Fruit fly (Drosophila melanogaster) whole organism, embryonic: ENCODE data around the gene CG13699.

ENCODE experiments used
- BEAF-32 ChIP-seq: fragments of 200-800 bp; sonication (Bioruptor generic); optimal IDR thresholded peaks from 3 replicates; lab custom pipeline; 2017; ENCODE audit warnings: missing biosample characterization, missing genetic modification characterization, mild to moderate bottlenecking, moderate library complexity, missing genetic modification reagents
- Bgb ChIP-seq: fragments of 200-800 bp; sonication (Bioruptor generic); IDR thresholded peaks from 2 replicates; pipeline ENCODE4 v1.3.6; 2022; ENCODE audit warnings: missing biosample characterization, missing genetic modification characterization; ENCODE audit not compliant: partially characterized antibody
- CG10209 ChIP-seq: fragments of 200-800 bp; sonication (Bioruptor generic); optimal IDR thresholded peaks from 3 replicates; lab custom pipeline; 2017; ENCODE audit warnings: missing biosample characterization, mild to moderate bottlenecking, missing genetic modification characterization, missing genetic modification reagents
- CG10431 ChIP-seq: fragments of 200-800 bp; sonication (Bioruptor generic); optimal IDR thresholded peaks from 3 replicates; lab custom pipeline; 2018; ENCODE audit warnings: missing biosample characterization, mild to moderate bottlenecking, missing genetic modification characterization
- CG10462 ChIP-seq: fragments of 200-800 bp; sonication (Bioruptor generic); optimal IDR thresholded peaks from 2 replicates; lab custom pipeline; 2016; ENCODE audit warnings: missing biosample characterization, missing genetic modification characterization
- CG12236 ChIP-seq: fragments of 200-800 bp; sonication (Bioruptor generic); optimal IDR thresholded peaks from 2 replicates; lab custom pipeline; 2016; ENCODE audit warnings: missing biosample characterization, missing genetic modification characterization
- CG14014 ChIP-seq: fragments of 200-800 bp; sonication (Bioruptor generic); IDR thresholded peaks from 2 replicates; pipeline ENCODE4 v1.3.6; 2022; ENCODE audit warnings: missing biosample characterization, missing genetic modification characterization
- CG14667 ChIP-seq: fragments of 200-800 bp; sonication (Bioruptor generic); IDR thresholded peaks from 2 replicates; pipeline ENCODE4 v1.3.6; 2022; ENCODE audit warnings: missing biosample characterization, missing genetic modification characterization
- CG15479 ChIP-seq: fragments of 200-800 bp; sonication (Bioruptor generic); optimal IDR thresholded peaks from 3 replicates; lab custom pipeline; 2019; ENCODE audit warnings: missing biosample characterization, mild to moderate bottlenecking, missing genetic modification characterization, moderate library complexity
- CG17385 ChIP-seq: fragments of 200-800 bp; sonication (Bioruptor generic); optimal IDR thresholded peaks from 3 replicates; lab custom pipeline; 2018; ENCODE audit warnings: missing biosample characterization, mild to moderate bottlenecking, missing genetic modification characterization
- CG17912 ChIP-seq: fragments of 200-800 bp; sonication (Bioruptor generic); optimal IDR thresholded peaks from 2 replicates; lab custom pipeline; 2018; ENCODE audit warnings: missing biosample characterization, mild to moderate bottlenecking, missing genetic modification characterization
- CG1832 ChIP-seq: fragments of 200-800 bp; sonication (Bioruptor generic); optimal IDR thresholded peaks from 2 replicates; lab custom pipeline; 2017; ENCODE audit warnings: missing biosample characterization, mild to moderate bottlenecking, missing genetic modification characterization, inconsistent platforms
- CG18476 ChIP-seq: fragments of 200-800 bp; sonication (Bioruptor generic); optimal IDR thresholded peaks from 2 replicates; lab custom pipeline; 2016; ENCODE audit warnings: missing biosample characterization, mild to moderate bottlenecking, missing genetic modification characterization
- CG32532 ChIP-seq: fragments of 200-800 bp; sonication (Bioruptor generic); IDR thresholded peaks from 2 replicates; pipeline ENCODE4 v1.3.6; 2022; ENCODE audit warnings: missing biosample characterization, missing genetic modification characterization
- CG32772 ChIP-seq: fragments of 200-800 bp; sonication (Bioruptor generic); IDR thresholded peaks from 2 replicates; pipeline ENCODE4 v1.3.6; 2022; ENCODE audit warnings: missing biosample characterization, missing genetic modification characterization
- CG34224 ChIP-seq: fragments of 200-800 bp; sonication (Bioruptor generic); IDR thresholded peaks from 3 replicates; pipeline ENCODE4 v1.3.6; 2022; ENCODE audit warnings: missing biosample characterization, missing genetic modification characterization; ENCODE audit not compliant: partially characterized antibody
- CG34422 ChIP-seq: fragments of 200-800 bp; sonication (Bioruptor generic); IDR thresholded peaks from 3 replicates; pipeline ENCODE4 v1.3.6; 2022; ENCODE audit warnings: missing biosample characterization, missing genetic modification characterization
- CG3995 ChIP-seq: fragments of 200-800 bp; sonication (Bioruptor generic); optimal IDR thresholded peaks from 3 replicates; lab custom pipeline; 2016; ENCODE audit warnings: missing biosample characterization, missing genetic modification characterization
- CG4730 ChIP-seq: fragments of 200-800 bp; sonication (Bioruptor generic); IDR thresholded peaks from 2 replicates; pipeline ENCODE4 v1.3.6; 2022; ENCODE audit warnings: missing biosample characterization, missing genetic modification characterization
- CG7839 ChIP-seq: fragments of 200-800 bp; sonication (Bioruptor generic); optimal IDR thresholded peaks from 3 replicates; lab custom pipeline; 2018; ENCODE audit warnings: missing biosample characterization, mild to moderate bottlenecking, missing genetic modification characterization, moderate library complexity
- CG8478 ChIP-seq: fragments of >200 bp; optimal IDR thresholded peaks from 2 replicates; lab custom pipeline; 2018
- CTCF ChIP-seq: fragments of 200-800 bp; sonication (Bioruptor generic); optimal IDR thresholded peaks from 2 replicates; lab custom pipeline; 2017; ENCODE audit warnings: missing biosample characterization, mild to moderate bottlenecking, missing genetic modification characterization, moderate library complexity
- CoRest ChIP-seq: fragments of 200-800 bp; sonication (Bioruptor generic); optimal IDR thresholded peaks from 3 replicates; lab custom pipeline; 2018; ENCODE audit warnings: missing biosample characterization, mild to moderate bottlenecking, missing genetic modification characterization, moderate library complexity
- CrebB ChIP-seq: fragments of 200-800 bp; sonication (Bioruptor generic); optimal IDR thresholded peaks from 3 replicates; lab custom pipeline; 2018; ENCODE audit warnings: missing biosample characterization, mild to moderate bottlenecking, missing genetic modification characterization
- D ChIP-seq, 2 experiments: fragments of 200-800 bp in 1 of 2; fragments of >200 bp in 1 of 2; sonication (Bioruptor generic) in 1 of 2; optimal IDR thresholded peaks; 2 replicates in 1 of 2; 3 replicates in 1 of 2; lab custom pipeline; 2017; ENCODE audit warnings: mild to moderate bottlenecking in 1 of 2, missing biosample characterization in 1 of 2, missing genetic modification characterization in 1 of 2, missing genetic modification reagents in 1 of 2
- E2f2 ChIP-seq: fragments of 200-800 bp; sonication (Bioruptor generic); IDR thresholded peaks from 2 replicates; pipeline ENCODE4 v1.3.6; 2022; ENCODE audit warnings: missing biosample characterization, missing genetic modification characterization
- HmgD ChIP-seq: fragments of 200-800 bp; sonication (Bioruptor generic); optimal IDR thresholded peaks from 3 replicates; lab custom pipeline; 2016; ENCODE audit warnings: missing biosample characterization, missing genetic modification characterization
- Hr78 ChIP-seq, 2 experiments: fragments of 200-800 bp in 1 of 2; fragments of >200 bp in 1 of 2; sonication (Bioruptor generic) in 1 of 2; optimal IDR thresholded peaks; 2 replicates each; lab custom pipeline; 2017 to 2019; ENCODE audit warnings: missing biosample characterization in 2 of 2, missing genetic modification characterization in 2 of 2, mild to moderate bottlenecking in 1 of 2, moderate library complexity in 1 of 2
- MTF-1 ChIP-seq: fragments of 200-800 bp; sonication (Bioruptor generic); optimal IDR thresholded peaks from 2 replicates; lab custom pipeline; 2018; ENCODE audit warnings: missing biosample characterization, mild to moderate bottlenecking, missing genetic modification characterization, borderline replicate concordance
- NFAT ChIP-seq: fragments of 200-800 bp; sonication (Bioruptor generic); IDR thresholded peaks from 2 replicates; pipeline ENCODE4 v1.3.6; 2022; ENCODE audit warnings: missing biosample characterization, missing genetic modification characterization
- NfI ChIP-seq: fragments of 200-800 bp; sonication (Bioruptor generic); optimal IDR thresholded peaks from 3 replicates; lab custom pipeline; 2018; ENCODE audit warnings: missing biosample characterization, mild to moderate bottlenecking, missing genetic modification characterization, moderate library complexity
- Ptx1 ChIP-seq: fragments of 200-800 bp; sonication (Bioruptor generic); IDR thresholded peaks from 2 replicates; pipeline ENCODE4 v1.3.6; 2022; ENCODE audit warnings: missing biosample characterization, missing genetic modification characterization
- Side ChIP-seq: fragments of 200-800 bp; sonication (Bioruptor generic); optimal IDR thresholded peaks from 2 replicates; lab custom pipeline; 2016; ENCODE audit warnings: missing biosample characterization, missing genetic modification characterization
- Sox102F ChIP-seq: fragments of 200-800 bp; sonication (Bioruptor generic); optimal IDR thresholded peaks from 2 replicates; lab custom pipeline; 2018; ENCODE audit warnings: missing biosample characterization, mild to moderate bottlenecking, missing genetic modification characterization, moderate library complexity
- Sry-β ChIP-seq: fragments of 200-800 bp; sonication (Bioruptor generic); optimal IDR thresholded peaks from 2 replicates; lab custom pipeline; 2018; ENCODE audit warnings: missing biosample characterization, mild to moderate bottlenecking, missing genetic modification characterization, moderate library complexity
- Taf1 ChIP-seq: fragments of 200-800 bp; sonication (Bioruptor generic); IDR thresholded peaks from 2 replicates; pipeline ENCODE4 v1.3.6; 2022; ENCODE audit warnings: missing biosample characterization, missing genetic modification characterization
- Usf ChIP-seq: fragments of 200-800 bp; sonication (Bioruptor generic); optimal IDR thresholded peaks from 2 replicates; lab custom pipeline; 2017; ENCODE audit warnings: missing genotype, missing biosample characterization, missing genetic modification characterization
- Xbp1 ChIP-seq: fragments of 200-800 bp; sonication (Bioruptor generic); optimal IDR thresholded peaks from 3 replicates; lab custom pipeline; 2016; ENCODE audit warnings: missing biosample characterization, mild to moderate bottlenecking, missing genetic modification characterization
- ato ChIP-seq: fragments of 200-800 bp; sonication (Bioruptor generic); IDR thresholded peaks from 2 replicates; pipeline ENCODE4 v1.3.6; 2022; ENCODE audit warnings: missing biosample characterization, missing genetic modification characterization; ENCODE audit not compliant: partially characterized antibody
- caup ChIP-seq: fragments of 200-800 bp; sonication (Bioruptor generic); optimal IDR thresholded peaks from 3 replicates; lab custom pipeline; 2017; ENCODE audit warnings: missing biosample characterization, mild to moderate bottlenecking, missing genetic modification characterization, moderate library complexity; ENCODE audit not compliant: severe bottlenecking
- chn ChIP-seq: fragments of 200-800 bp; sonication (Bioruptor generic); optimal IDR thresholded peaks from 2 replicates; lab custom pipeline; 2016; ENCODE audit warnings: missing biosample characterization, missing genetic modification characterization
- fd64A ChIP-seq: fragments of 200-800 bp; sonication (Bioruptor generic); optimal IDR thresholded peaks from 3 replicates; lab custom pipeline; 2018; ENCODE audit warnings: missing biosample characterization, mild to moderate bottlenecking, missing genetic modification characterization
- ftz-f1 ChIP-seq: fragments of 200-800 bp; sonication (Bioruptor generic); optimal IDR thresholded peaks from 2 replicates; lab custom pipeline; 2016; ENCODE audit warnings: missing biosample characterization, missing genetic modification characterization
- her ChIP-seq: fragments of 200-800 bp; sonication (Bioruptor generic); optimal IDR thresholded peaks from 2 replicates; lab custom pipeline; 2016; ENCODE audit warnings: missing biosample characterization, missing genetic modification characterization
- mam ChIP-seq: fragments of 200-800 bp; sonication (Bioruptor generic); optimal IDR thresholded peaks from 3 replicates; lab custom pipeline; 2016; ENCODE audit warnings: missing biosample characterization, missing genetic modification characterization
- salm ChIP-seq: fragments of 200-800 bp; sonication (Bioruptor generic); optimal IDR thresholded peaks from 2 replicates; lab custom pipeline; 2018; ENCODE audit warnings: missing biosample characterization, mild to moderate bottlenecking, missing genetic modification characterization
- slou ChIP-seq: fragments of 200-800 bp; sonication (Bioruptor generic); optimal IDR thresholded peaks from 3 replicates; lab custom pipeline; 2016; ENCODE audit warnings: missing biosample characterization, missing genetic modification characterization
- stc ChIP-seq: fragments of 200-800 bp; sonication (Bioruptor generic); IDR thresholded peaks from 2 replicates; pipeline ENCODE4 v1.3.6; 2022; ENCODE audit warnings: missing biosample characterization, missing genetic modification characterization
- vvl ChIP-seq: fragments of 200-800 bp; sonication (Bioruptor generic); IDR thresholded peaks from 2 replicates; pipeline ENCODE4 v1.3.6; 2022; ENCODE audit warnings: missing biosample characterization, missing genetic modification characterization
- z ChIP-seq: fragments of 200-800 bp; sonication (Bioruptor generic); IDR thresholded peaks from 3 replicates; pipeline ENCODE4 v1.3.6; 2022; ENCODE audit warnings: missing biosample characterization, missing genetic modification characterization
- zen ChIP-seq: fragments of 200-800 bp; sonication (Bioruptor generic); optimal IDR thresholded peaks from 3 replicates; lab custom pipeline; 2018; ENCODE audit warnings: missing biosample characterization, mild to moderate bottlenecking, missing genetic modification characterization, moderate library complexity

Gene CG13699

dm6 chr3L:18203949-18204348 lies 41.6 kb upstream of the CG13699 start (continued):
- no peak for TF ChIP-seq CG14667 (GFP tag; lab: Robert Waterston, UW)
- TF ChIP-seq Usf: peak; percentile 15
- no peak for TF ChIP-seq CG34224 (GFP tag; lab: Robert Waterston, UW)
- TF ChIP-seq Sry-β (GFP tag; lab: Kevin White, UChicago): no peak
- TF ChIP-seq zen (tag; lab: Kevin White, UChicago): peak; percentile 60
- no peak for TF ChIP-seq MTF-1 (GFP tag; lab: Kevin White, UChicago)
- no peak for TF ChIP-seq chn
- TF ChIP-seq CG32772 (GFP tag; lab: Robert Waterston, UW): peak; percentile 46; the same call in 1 of the 2 replicates
- TF ChIP-seq CG3995 (GFP tag; lab: Kevin White, UChicago): no peak
- peak; percentile 33 for TF ChIP-seq CG17385 (GFP tag; lab: Kevin White, UChicago)
- TF ChIP-seq CG12236 (GFP tag; lab: Kevin White, UChicago): no peak
- peak; percentile 70 for TF ChIP-seq CoRest (tag; lab: Kevin White, UChicago)
- TF ChIP-seq mam (GFP tag; lab: Kevin White, UChicago): no peak
- no peak for TF ChIP-seq NfI (GFP tag; lab: Kevin White, UChicago)
- TF ChIP-seq Bgb (GFP tag; lab: Robert Waterston, UW): no peak
- no peak for TF ChIP-seq ftz-f1 (GFP tag; lab: Kevin White, UChicago)
- TF ChIP-seq CG1832 (GFP tag; lab: Kevin White, UChicago): no peak
- no peak for TF ChIP-seq her (GFP tag; lab: Kevin White, UChicago)
- TF ChIP-seq Hr78 (GFP tag; optimal IDR thresholded peaks at IDR 0.05; lab: Kevin White, UChicago): peak in 1 of 2 experiments; percentile 60
- no peak for TF ChIP-seq NFAT
- no peak for TF ChIP-seq CrebB (tag; lab: Kevin White, UChicago)
- TF ChIP-seq CG18476 (GFP tag; lab: Kevin White, UChicago): no peak
- no peak for TF ChIP-seq HmgD (GFP tag; lab: Kevin White, UChicago)
- TF ChIP-seq BEAF-32 (GFP tag; lab: Kevin White, UChicago): no peak
- peak; percentile 11 for TF ChIP-seq CG10431 (GFP tag; lab: Kevin White, UChicago)
- peak; percentile 82 for TF ChIP-seq vvl (GFP tag; lab: Robert Waterston, UW)
- TF ChIP-seq CG10462 (GFP tag; lab: Kevin White, UChicago): no peak
- no peak for TF ChIP-seq Side
- peak; percentile 58 for TF ChIP-seq Ptx1
- peak; percentile 16; the same call in 1 of the 2 replicates for TF ChIP-seq E2f2 (GFP tag; lab: Robert Waterston, UW)
- no peak for TF ChIP-seq ato
- TF ChIP-seq fd64A (GFP tag; lab: Kevin White, UChicago): no peak
- TF ChIP-seq CG15479 (GFP tag; lab: Kevin White, UChicago): no peak
- no peak; the same call in 1 of the 2 replicates for TF ChIP-seq CG4730 (GFP tag; lab: Robert Waterston, UW)
- no peak for TF ChIP-seq CG32532
- TF ChIP-seq z (GFP tag; lab: Robert Waterston, UW): no peak
- TF ChIP-seq CG14014 (GFP tag; lab: Robert Waterston, UW): peak; percentile 22; the same call in 1 of the 2 replicates
- peak; percentile 62 for TF ChIP-seq Sox102F
- TF ChIP-seq D (optimal IDR thresholded peaks at IDR 0.05; lab: Kevin White, UChicago): no peak
- peak; percentile 58 for TF ChIP-seq D (GFP tag; optimal IDR thresholded peaks at IDR 0.05; lab: Kevin White, UChicago)
- TF ChIP-seq salm (tag; lab: Kevin White, UChicago): no peak
- peak; percentile 25 for TF ChIP-seq Xbp1 (GFP tag; lab: Kevin White, UChicago)
- no peak for TF ChIP-seq slou (GFP tag; lab: Kevin White, UChicago)
- no peak for TF ChIP-seq caup (GFP tag; lab: Kevin White, UChicago)
- TF ChIP-seq Taf1: no peak
- no peak for TF ChIP-seq stc (GFP tag; lab: Robert Waterston, UW)
- TF ChIP-seq CG17912: no peak
- TF ChIP-seq CTCF (GFP tag; lab: Kevin White, UChicago): no peak
- no peak for TF ChIP-seq CG34422 (GFP tag; lab: Robert Waterston, UW)
- TF ChIP-seq CG10209 (GFP tag; lab: Kevin White, UChicago): peak; percentile 36
- TF ChIP-seq CG7839: peak; percentile 77
- TF ChIP-seq CG8478 (lab: Kevin White, UChicago): no peak
